Worm (Caenorhabditis elegans): Measurements from ENCODE around the gene C12D8.21.

DNA sequence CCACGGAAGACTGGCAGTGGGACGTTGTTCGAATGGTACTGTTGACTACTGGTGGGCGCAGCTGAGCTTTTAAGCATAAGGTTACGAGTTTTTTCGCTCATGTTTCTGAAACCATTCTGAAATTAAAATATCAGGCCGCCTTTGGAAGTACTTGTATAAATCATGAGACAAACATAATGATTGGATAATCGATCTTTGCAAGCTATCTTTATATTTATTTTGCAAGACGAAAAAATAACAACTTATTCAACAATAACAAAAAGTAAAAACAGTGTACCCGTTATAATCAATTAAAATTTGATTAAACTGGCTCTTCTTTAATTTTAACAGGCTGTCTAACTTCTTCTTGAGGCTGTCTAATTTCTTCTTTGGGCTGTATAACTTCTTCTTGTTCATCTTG is 35.5 kb downstream of the C12D8.21 start, which contains the start of gene ZK856.16:
- TF ChIP-seq unc-62 (GFP tag; optimal IDR thresholded peaks at IDR 0.05) (no peak), C17E4.6 (GFP tag; IDR thresholded peaks at IDR 0.05) (no peak), efl-1 (GFP tag; optimal IDR thresholded peaks at IDR 0.05) (no peak), madf-10 (tag; optimal IDR thresholded peaks at IDR 0.05) (no peak), nfya-1 (tag; optimal IDR thresholded peaks at IDR 0.05; ENCODE audit: borderline replicate concordance, insufficient read depth) (no peak)

Data from whole organism, young adult.